Fruit fly (Drosophila melanogaster): ENCODE measurements around the gene CG15484.

The CG15484 gene

dm6 chr2L:12669614-12670013 is 37.9 kb downstream of the CG15484 start, which contains the start of gene Nepl7:
TSS of gene Nepl7 (minus strand) at chr2L:12669714.
- TF ChIP-seq net (GFP tag; optimal IDR thresholded peaks at IDR 0.05) (no peak), CG11762 (GFP tag; optimal IDR thresholded peaks at IDR 0.05; ENCODE audit: insufficient read depth) (no peak), Eip78C (GFP tag) (no peak), acj6 (GFP tag; optimal IDR thresholded peaks at IDR 0.05) (no peak), CG32006 (GFP tag; optimal IDR thresholded peaks at IDR 0.05) (no peak), CG11902 (GFP tag; optimal IDR thresholded peaks at IDR 0.05) (no peak), CG8319 (GFP tag; optimal IDR thresholded peaks at IDR 0.05) (no peak), spab (GFP tag; optimal IDR thresholded peaks at IDR 0.05) (no peak), CG7368 (GFP tag; optimal IDR thresholded peaks at IDR 0.05) (no peak), svp (GFP tag) (no peak)

dm6 chr2L:12666002-12666576 is 41.4 kb downstream of the CG15484 start:
- TF ChIP-seq Hr4 (GFP tag; optimal IDR thresholded peaks at IDR 0.05): no peak
- TF ChIP-seq acj6 (GFP tag; optimal IDR thresholded peaks at IDR 0.05): no peak
- TF ChIP-seq fd59A (GFP tag; optimal IDR thresholded peaks at IDR 0.05): no peak
- no peak for TF ChIP-seq CG10669 (GFP tag; optimal IDR thresholded peaks at IDR 0.05)
- TF ChIP-seq net (GFP tag; optimal IDR thresholded peaks at IDR 0.05): no peak
- no peak for TF ChIP-seq Met (GFP tag; optimal IDR thresholded peaks at IDR 0.05)
- TF ChIP-seq CG15336 (GFP tag; IDR thresholded peaks at IDR 0.05): no peak
- TF ChIP-seq CG6163 (GFP tag; IDR thresholded peaks at IDR 0.05): no peak
- TF ChIP-seq fkh (GFP tag; optimal IDR thresholded peaks at IDR 0.05): no peak
- TF ChIP-seq Blimp-1 (GFP tag; optimal IDR thresholded peaks at IDR 0.05): no peak
- no peak for TF ChIP-seq CG31627 (GFP tag; optimal IDR thresholded peaks at IDR 0.05)

DNA sequence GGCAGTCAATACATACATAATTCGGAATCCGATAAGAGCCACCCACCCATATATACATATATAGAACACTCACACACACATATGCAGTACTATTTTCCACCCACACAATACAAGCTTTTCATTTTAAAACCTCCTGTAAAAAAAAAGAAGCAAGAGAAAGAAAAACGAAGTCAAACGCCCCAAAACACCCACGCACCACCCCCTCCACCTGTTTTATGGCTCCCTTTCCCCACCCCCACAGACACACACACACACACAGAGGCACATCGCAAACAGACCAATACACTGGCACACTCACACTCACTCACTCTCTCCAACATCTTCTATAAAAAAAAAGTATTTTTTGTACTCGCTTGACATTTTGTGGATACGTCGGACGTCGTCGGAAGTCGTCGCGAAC is 50.2 kb downstream of the CG15484 start:
- no peak for TF ChIP-seq Eip78C (GFP tag)
- TF ChIP-seq CG10669 (GFP tag; optimal IDR thresholded peaks at IDR 0.05): no peak
- no peak for TF ChIP-seq cyc (GFP tag; optimal IDR thresholded peaks at IDR 0.05)
- no peak for TF ChIP-seq CG6808 (GFP tag; optimal IDR thresholded peaks at IDR 0.05)
- no peak for TF ChIP-seq Lpt (GFP tag; optimal IDR thresholded peaks at IDR 0.05)
- TF ChIP-seq esn (GFP tag; optimal IDR thresholded peaks at IDR 0.05): no peak
- no peak for TF ChIP-seq OdsH (GFP tag; optimal IDR thresholded peaks at IDR 0.05)
- TF ChIP-seq spab (GFP tag; optimal IDR thresholded peaks at IDR 0.05): no peak
- no peak for TF ChIP-seq CG16779 (tag; optimal IDR thresholded peaks at IDR 0.05)
- TF ChIP-seq ss (GFP tag; optimal IDR thresholded peaks at IDR 0.05): no peak
- TF ChIP-seq dsx (GFP tag; optimal IDR thresholded peaks at IDR 0.05; ENCODE audit: poor library complexity, severe bottlenecking): no peak
- TF ChIP-seq CG6854 (GFP tag; optimal IDR thresholded peaks at IDR 0.05): no peak
- TF ChIP-seq CG10631 (GFP tag; optimal IDR thresholded peaks at IDR 0.05): no peak
- TF ChIP-seq Hr4 (GFP tag; optimal IDR thresholded peaks at IDR 0.05): no peak
- no peak for TF ChIP-seq Blimp-1 (GFP tag; optimal IDR thresholded peaks at IDR 0.05)
- no peak for TF ChIP-seq CG3919 (GFP tag; optimal IDR thresholded peaks at IDR 0.05)
- TF ChIP-seq CG8632 (GFP tag; optimal IDR thresholded peaks at IDR 0.05): no peak

dm6 chr2L:12656865-12657264 is 50.6 kb downstream of the CG15484 start, which contains the start of gene pdm2:
TSS of gene pdm2 (plus strand) at chr2L:12657165.
- TF ChIP-seq CG6854 (GFP tag; optimal IDR thresholded peaks at IDR 0.05) (no peak), CG34406 (GFP tag; optimal IDR thresholded peaks at IDR 0.05) (no peak), CG7368 (GFP tag; optimal IDR thresholded peaks at IDR 0.05) (no peak), Lpt (GFP tag; optimal IDR thresholded peaks at IDR 0.05) (no peak), fd85E (GFP tag; optimal IDR thresholded peaks at IDR 0.05) (no peak), Hr38 (GFP tag; optimal IDR thresholded peaks at IDR 0.05) (no peak), Met (GFP tag; optimal IDR thresholded peaks at IDR 0.05) (no peak), Eip78C (GFP tag) (no peak), esn (GFP tag; optimal IDR thresholded peaks at IDR 0.05) (no peak), CG6276 (GFP tag; optimal IDR thresholded peaks at IDR 0.05) (no peak), net (GFP tag; optimal IDR thresholded peaks at IDR 0.05) (no peak), CG10669 (GFP tag; optimal IDR thresholded peaks at IDR 0.05) (no peak), lz (GFP tag; optimal IDR thresholded peaks at IDR 0.05) (no peak), OdsH (GFP tag; optimal IDR thresholded peaks at IDR 0.05) (no peak), dac (GFP tag; optimal IDR thresholded peaks at IDR 0.05) (no peak), Hr4 (GFP tag; optimal IDR thresholded peaks at IDR 0.05) (no peak), CG8632 (GFP tag; optimal IDR thresholded peaks at IDR 0.05) (no peak), CG10631 (GFP tag; optimal IDR thresholded peaks at IDR 0.05) (no peak), CG11902 (GFP tag; optimal IDR thresholded peaks at IDR 0.05) (no peak)

Measured in whole organism, prepupa.